Fruit fly (Drosophila melanogaster) whole organism, wandering third instar larva: ENCODE results near the gene ru.

ENCODE experiments used
- Abd-B ChIP-seq: fragments of >200 bp; optimal IDR thresholded peaks from 2 replicates; lab custom pipeline; 2017; ENCODE audit warnings: missing biosample characterization, missing genetic modification characterization
- CG32264 ChIP-seq: fragments of 200-800 bp; sonication (Bioruptor generic); optimal IDR thresholded peaks from 2 replicates; lab custom pipeline; 2016; ENCODE audit warnings: missing biosample characterization, missing genetic modification characterization
- CG9705 ChIP-seq: fragments of 200-800 bp; sonication (Bioruptor generic); optimal IDR thresholded peaks from 2 replicates; lab custom pipeline; 2018; ENCODE audit warnings: missing biosample characterization, mild to moderate bottlenecking, missing genetic modification characterization
- CrebA ChIP-seq: fragments of 200-800 bp; sonication (Bioruptor generic); optimal IDR thresholded peaks from 2 replicates; lab custom pipeline; 2016; ENCODE audit warnings: missing biosample characterization, mild to moderate bottlenecking, missing genetic modification characterization, borderline replicate concordance
- Dfd ChIP-seq: fragments of >200 bp; optimal IDR thresholded peaks from 2 replicates; lab custom pipeline; 2017; ENCODE audit warnings: missing biosample characterization, missing genetic modification characterization
- Dif ChIP-seq: fragments of 200-275, 200-300 bp; sonication (Bioruptor generic); optimal IDR thresholded peaks from 2 replicates; lab custom pipeline; 2018; ENCODE audit warnings: missing biosample characterization, missing genetic modification characterization; ENCODE audit not compliant: partially characterized antibody
- HLH106 ChIP-seq: fragments of 200-800 bp; optimal IDR thresholded peaks from 3 replicates; lab custom pipeline; 2019; ENCODE audit warnings: missing biosample characterization, mild to moderate bottlenecking, missing genetic modification characterization, moderate library complexity
- Hnf4 ChIP-seq: fragments of 200-800 bp; sonication (Bioruptor generic); optimal IDR thresholded peaks from 2 replicates; lab custom pipeline; 2016; ENCODE audit warnings: missing biosample characterization, mild to moderate bottlenecking, missing genetic modification characterization
- Hr78 ChIP-seq: fragments of >200 bp; optimal IDR thresholded peaks from 2 replicates; lab custom pipeline; 2017; ENCODE audit warnings: missing biosample characterization, missing genetic modification characterization
- Hr83 ChIP-seq: fragments of 200-300 bp; sonication (Bioruptor generic); optimal IDR thresholded peaks from 2 replicates; lab custom pipeline; 2016; ENCODE audit warnings: missing biosample characterization, mild to moderate bottlenecking, missing genetic modification characterization, moderate library complexity; ENCODE audit not compliant: poor library complexity, severe bottlenecking
- Jra ChIP-seq: sonication (Bioruptor generic); optimal IDR thresholded peaks from 2 replicates; lab custom pipeline; 2016; ENCODE audit warnings: missing biosample characterization, missing genetic modification characterization
- Mio ChIP-seq: sonication (Bioruptor generic); optimal IDR thresholded peaks from 2 replicates; lab custom pipeline; 2016; ENCODE audit warnings: missing biosample characterization, missing genetic modification characterization
- Myc ChIP-seq: fragments of >200 bp; optimal IDR thresholded peaks from 2 replicates; lab custom pipeline; 2017
- N ChIP-seq: fragments of >200 bp; optimal IDR thresholded peaks from 2 replicates; lab custom pipeline; 2018; ENCODE audit warnings: missing biosample characterization, missing external identifiers, missing genetic modification characterization
- OdsH ChIP-seq: fragments of 200-800 bp; sonication (Bioruptor generic); optimal IDR thresholded peaks from 2 replicates; lab custom pipeline; 2016; ENCODE audit warnings: missing biosample characterization, mild to moderate bottlenecking, missing genetic modification characterization
- Rel ChIP-seq, 2 experiments: fragments of 200-800 bp; sonication (Bioruptor generic) in 1 of 2; optimal IDR thresholded peaks; 2 replicates in 1 of 2; 3 replicates in 1 of 2; lab custom pipeline; 2016 to 2019; ENCODE audit warnings: mild to moderate bottlenecking in 2 of 2, missing biosample characterization in 2 of 2, missing genetic modification characterization in 2 of 2, moderate library complexity in 1 of 2
- Sp1 ChIP-seq: fragments of 200-800 bp; sonication (Bioruptor generic); optimal IDR thresholded peaks from 3 replicates; lab custom pipeline; 2019; ENCODE audit warnings: missing biosample characterization, mild to moderate bottlenecking, missing genetic modification characterization, moderate library complexity
- Vsx2 ChIP-seq: fragments of 200-300, 225-300 bp; sonication (Bioruptor generic); optimal IDR thresholded peaks from 2 replicates; lab custom pipeline; 2018; ENCODE audit warnings: missing biosample characterization, missing genetic modification characterization; ENCODE audit not compliant: partially characterized antibody
- br ChIP-seq: fragments of 200-800 bp; sonication (Bioruptor generic); optimal IDR thresholded peaks from 2 replicates; lab custom pipeline; 2016; ENCODE audit warnings: missing biosample characterization, missing genetic modification characterization
- dl ChIP-seq, 2 experiments: fragments of 175-275, 200-275 bp in 1 of 2; fragments of 200-275 bp in 1 of 2; sonication (Bioruptor generic); optimal IDR thresholded peaks; lab custom pipeline; 2018; ENCODE audit warnings: mild to moderate bottlenecking in 2 of 2, missing biosample characterization in 2 of 2, missing genetic modification characterization in 2 of 2, moderate library complexity in 2 of 2; ENCODE audit not compliant: partially characterized antibody in 2 of 2, insufficient read depth in 1 of 2
- dsf ChIP-seq: sonication (Bioruptor generic); optimal IDR thresholded peaks from 2 replicates; lab custom pipeline; 2016; ENCODE audit warnings: missing biosample characterization, missing genetic modification characterization, borderline replicate concordance
- ey ChIP-seq: fragments of 200-800 bp; sonication (Bioruptor generic); optimal IDR thresholded peaks from 2 replicates; lab custom pipeline; 2016; ENCODE audit warnings: missing biosample characterization, missing genetic modification characterization
- foxo ChIP-seq, 2 experiments: fragments of 200-800 bp; sonication (Bioruptor generic); optimal IDR thresholded peaks; 2 replicates in 1 of 2; 3 replicates in 1 of 2; lab custom pipeline; 2016 to 2017; ENCODE audit warnings: missing biosample characterization in 2 of 2, missing genetic modification characterization in 2 of 2
- jim ChIP-seq: fragments of 175-275, 200-325 bp; sonication (Bioruptor generic); optimal IDR thresholded peaks from 2 replicates; lab custom pipeline; 2016; ENCODE audit warnings: missing biosample characterization, mild to moderate bottlenecking, missing genetic modification characterization
- lola ChIP-seq: fragments of >200 bp; optimal IDR thresholded peaks from 2 replicates; lab custom pipeline; 2017; ENCODE audit warnings: missing biosample characterization, missing genetic modification characterization
- pan ChIP-seq: fragments of >200 bp; optimal IDR thresholded peaks from 2 replicates; lab custom pipeline; 2017
- psq ChIP-seq: fragments of 200-800 bp; sonication (Bioruptor generic); optimal IDR thresholded peaks from 3 replicates; lab custom pipeline; 2017; ENCODE audit warnings: missing biosample characterization, mild to moderate bottlenecking, missing genetic modification characterization, moderate library complexity
- rgr ChIP-seq: fragments of 200-800 bp; sonication (Bioruptor generic); optimal IDR thresholded peaks from 3 replicates; lab custom pipeline; 2016; ENCODE audit warnings: missing biosample characterization, mild to moderate bottlenecking, missing genetic modification characterization
- sv ChIP-seq: fragments of 200-800 bp; sonication (Bioruptor generic); optimal IDR thresholded peaks from 3 replicates; lab custom pipeline; 2016; ENCODE audit warnings: missing biosample characterization, missing genetic modification characterization
- usp ChIP-seq: fragments of >200 bp; optimal IDR thresholded peaks from 2 replicates; lab custom pipeline; 2017; ENCODE audit warnings: missing biosample characterization, missing genetic modification characterization
- woc ChIP-seq: sonication (Bioruptor generic); optimal IDR thresholded peaks from 2 replicates; lab custom pipeline; 2016; ENCODE audit warnings: missing biosample characterization, mild to moderate bottlenecking, missing genetic modification characterization

The ru gene

DNA sequence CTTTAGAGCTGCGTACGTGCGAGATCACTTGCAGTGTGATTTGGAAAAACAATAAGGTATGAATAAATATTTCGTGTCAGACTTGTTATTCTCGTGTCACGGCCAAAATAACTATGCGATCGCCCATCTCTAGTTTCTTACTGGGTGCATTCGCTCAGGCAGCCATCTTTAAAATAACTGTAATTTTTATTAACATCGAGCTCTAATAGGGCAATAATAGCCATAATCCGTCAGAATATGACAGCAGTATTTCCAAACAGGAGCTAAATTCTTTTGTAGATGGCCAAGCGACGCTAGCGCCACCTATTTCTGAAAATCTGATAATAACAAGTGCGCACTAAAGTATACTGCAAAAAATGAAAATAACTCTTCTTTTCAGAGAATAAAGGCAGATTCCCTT lies 18.4 kb upstream of the ru start (continued):
- TF ChIP-seq Hr78 (no peak), rgr (GFP tag; lab: Kevin White, UChicago) (peak; percentile 46), Sp1 (GFP tag; lab: Kevin White, UChicago) (no peak), Hnf4 (GFP tag; lab: Kevin White, UChicago) (no peak), jim (GFP tag; lab: Kevin White, UChicago) (no peak), Jra (GFP tag; lab: Kevin White, UChicago) (peak; percentile 1), HLH106 (peak; percentile 5), CG32264 (peak; percentile 2), lola (GFP tag; lab: Kevin White, UChicago) (no peak), usp (GFP tag; lab: Kevin White, UChicago) (no peak), sv (GFP tag; lab: Kevin White, UChicago) (peak; percentile 14)

DNA sequence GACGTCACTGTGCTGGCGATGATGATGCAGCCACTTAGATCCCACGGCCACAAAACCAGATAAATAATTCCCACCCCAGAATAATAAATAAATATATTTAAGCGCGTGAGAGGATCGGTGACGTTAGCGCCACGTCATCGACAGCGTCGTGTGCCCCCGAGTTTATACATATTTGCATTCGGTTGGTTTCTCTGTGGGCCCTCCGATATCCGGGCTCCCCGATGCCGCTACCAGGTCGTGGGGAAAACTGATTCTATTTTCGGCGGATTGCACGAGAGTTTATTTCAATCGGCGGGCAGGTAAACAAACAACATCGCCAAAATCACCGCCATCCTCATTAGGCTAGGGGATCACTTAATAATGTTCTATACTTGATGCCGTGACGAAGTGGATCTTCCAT lies 16.2 kb upstream of the ru start:
- TF ChIP-seq Hr83 (GFP tag; lab: Kevin White, UChicago) (no peak), Dif (GFP tag; lab: Kevin White, UChicago) (no peak), N (GFP tag; lab: Kevin White, UChicago) (no peak), OdsH (GFP tag; lab: Kevin White, UChicago) (no peak), ey (no peak), sv (GFP tag; lab: Kevin White, UChicago) (no peak), rgr (GFP tag; lab: Kevin White, UChicago) (no peak)

DNA sequence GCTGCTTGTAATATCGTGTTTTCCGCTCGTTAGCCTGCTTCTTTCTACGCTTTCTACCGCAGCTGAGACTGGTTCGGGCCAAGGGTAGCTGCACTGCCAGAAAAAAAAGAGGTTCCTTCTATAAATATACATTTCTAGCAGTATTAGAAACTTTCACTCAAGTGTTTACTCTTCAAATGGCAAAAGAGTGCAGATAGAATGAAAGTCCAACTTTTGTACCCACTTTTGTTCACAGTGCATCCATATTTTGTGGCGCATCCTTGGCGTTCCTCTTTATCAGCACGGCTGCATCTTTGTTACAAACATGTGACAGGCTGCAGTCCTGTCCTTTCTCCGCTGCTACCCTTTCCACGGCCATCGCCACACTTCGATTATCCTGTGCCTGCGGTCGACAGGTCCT lies 12.1 kb upstream of the ru start:
- TF ChIP-seq foxo (GFP tag; optimal IDR thresholded peaks at IDR 0.05; lab: Kevin White, UChicago) (no peak), woc (GFP tag; lab: Kevin White, UChicago) (no peak), Dfd (GFP tag; lab: Kevin White, UChicago) (no peak), Sp1 (GFP tag; lab: Kevin White, UChicago) (no peak), Dif (GFP tag; lab: Kevin White, UChicago) (no peak), Rel (GFP tag; optimal IDR thresholded peaks at IDR 0.05; lab: Kevin White, UChicago) (no peak), Rel (tag; optimal IDR thresholded peaks at IDR 0.05; lab: Kevin White, UChicago) (no peak), pan (lab: Kevin White, UChicago) (no peak), jim (GFP tag; lab: Kevin White, UChicago) (no peak)

DNA sequence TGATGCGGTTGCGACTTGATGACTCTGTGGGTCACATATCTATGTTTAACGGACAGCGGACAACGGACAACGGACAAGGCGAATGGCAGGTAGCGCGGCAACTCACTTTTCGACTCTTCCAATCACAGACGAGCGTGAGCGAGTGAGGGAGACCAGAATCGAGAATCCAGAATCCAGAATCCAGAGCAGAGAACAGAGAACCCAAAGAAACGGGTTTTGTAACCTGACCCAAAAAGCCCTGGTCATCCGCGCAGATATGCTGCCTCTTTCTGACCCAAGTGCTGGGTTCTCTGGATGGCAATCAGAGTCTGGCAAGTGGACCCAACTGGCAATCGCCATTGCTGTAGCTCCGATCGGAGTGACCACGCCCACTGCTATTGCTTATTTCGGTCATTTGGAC lies 6.1 kb upstream of the ru start:
- no peak for TF ChIP-seq woc (GFP tag; lab: Kevin White, UChicago)
- peak; percentile 9 for TF ChIP-seq Vsx2 (GFP tag; lab: Kevin White, UChicago)
- TF ChIP-seq Dif (GFP tag; lab: Kevin White, UChicago), result peak; percentile 67
- peak; percentile 18 to 24 for TF ChIP-seq dl (GFP tag; optimal IDR thresholded peaks at IDR 0.05; lab: Kevin White, UChicago; ENCODE audit: insufficient read depth in 1 of 2, partially characterized antibody in 2 of 2)
- no peak for TF ChIP-seq Sp1 (GFP tag; lab: Kevin White, UChicago)
- TF ChIP-seq lola (GFP tag; lab: Kevin White, UChicago), result no peak
- no peak for TF ChIP-seq foxo (GFP tag; optimal IDR thresholded peaks at IDR 0.05; lab: Kevin White, UChicago)
- no peak for TF ChIP-seq Hnf4 (GFP tag; lab: Kevin White, UChicago)
- TF ChIP-seq HLH106, result no peak
- no peak for TF ChIP-seq N (GFP tag; lab: Kevin White, UChicago)
- TF ChIP-seq Dfd (GFP tag; lab: Kevin White, UChicago), result no peak
- no peak for TF ChIP-seq dsf (GFP tag; lab: Kevin White, UChicago)
- no peak for TF ChIP-seq Abd-B (GFP tag; lab: Kevin White, UChicago)

DNA sequence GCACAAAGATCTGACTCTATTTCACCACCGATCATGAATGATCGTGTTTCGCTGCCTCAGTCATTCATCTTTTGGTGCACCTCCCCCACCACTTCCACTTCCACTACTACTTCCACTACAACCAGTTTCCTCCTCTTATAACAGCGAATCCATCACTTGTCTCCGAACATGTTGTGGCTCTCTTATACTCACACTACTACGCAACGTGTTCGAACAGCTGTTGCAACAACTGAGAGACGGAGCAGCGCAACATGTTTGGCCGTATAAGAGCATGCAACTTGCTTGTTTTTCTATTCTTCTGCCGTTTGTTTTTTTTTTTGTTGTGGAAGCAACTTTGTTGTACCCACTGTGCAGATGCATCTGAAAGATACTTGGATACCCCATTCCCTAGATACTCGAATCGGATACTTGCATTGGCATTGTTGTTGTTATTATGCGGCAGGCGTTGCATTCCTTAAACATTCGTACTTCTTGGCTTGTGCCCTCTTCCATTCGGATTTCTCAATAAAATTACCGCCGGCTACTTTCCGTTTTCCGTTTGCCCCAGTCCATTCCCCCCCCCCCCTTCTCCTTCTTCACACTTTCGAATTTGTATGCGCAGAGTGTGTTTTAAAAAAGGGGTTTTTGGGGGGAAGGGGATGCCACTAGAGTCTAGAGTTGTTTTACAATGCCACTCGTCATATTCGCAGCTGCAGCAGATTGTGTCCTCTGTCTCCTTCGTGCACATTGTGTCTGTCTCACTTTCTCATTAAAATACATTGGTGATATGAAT lies 3.4 kb upstream of the ru start:
- peak; percentile 34 for TF ChIP-seq CrebA
- TF ChIP-seq Vsx2 (GFP tag; lab: Kevin White, UChicago), result no peak
- TF ChIP-seq dsf (GFP tag; lab: Kevin White, UChicago), result no peak
- TF ChIP-seq ey, result no peak
- no peak for TF ChIP-seq CG9705 (GFP tag; lab: Kevin White, UChicago)
- no peak for TF ChIP-seq br (GFP tag; lab: Kevin White, UChicago)
- TF ChIP-seq Mio (GFP tag; lab: Kevin White, UChicago), result no peak
- no peak for TF ChIP-seq Myc
- no peak for TF ChIP-seq OdsH (GFP tag; lab: Kevin White, UChicago)
- no peak for TF ChIP-seq psq (GFP tag; lab: Kevin White, UChicago)
- TF ChIP-seq HLH106, result no peak
- peak in 1 of 2 experiments; percentile 6 for TF ChIP-seq dl (GFP tag; optimal IDR thresholded peaks at IDR 0.05; lab: Kevin White, UChicago; ENCODE audit: insufficient read depth in 1 of 2, partially characterized antibody in 2 of 2)
- no peak for TF ChIP-seq sv (GFP tag; lab: Kevin White, UChicago)
- no peak for TF ChIP-seq rgr (GFP tag; lab: Kevin White, UChicago)
- no peak for TF ChIP-seq CG32264
- no peak for TF ChIP-seq Rel (GFP tag; optimal IDR thresholded peaks at IDR 0.05; lab: Kevin White, UChicago)
- no peak for TF ChIP-seq Rel (tag; optimal IDR thresholded peaks at IDR 0.05; lab: Kevin White, UChicago)
- no peak for TF ChIP-seq Jra (GFP tag; lab: Kevin White, UChicago)
